Worm (Caenorhabditis elegans) whole organism, early embryonic: ENCODE measurements around the gene ttr-21.

Source experiments
- B0310.2 ChIP-seq: sonication (generic microtip); optimal IDR thresholded peaks from 2 replicates; lab custom pipeline; 2016; ENCODE audit warnings: mild to moderate bottlenecking, missing genetic modification characterization, missing compliant biosample characterization
- F13C5.2 ChIP-seq: sonication (generic microtip); optimal IDR thresholded peaks from 2 replicates; lab custom pipeline; 2017; ENCODE audit warnings: mild to moderate bottlenecking, missing genetic modification characterization, inconsistent platforms, missing compliant biosample characterization
- aly-1 ChIP-seq: sonication (generic microtip); optimal IDR thresholded peaks from 2 replicates; lab custom pipeline; 2016; ENCODE audit warnings: missing genetic modification characterization, missing compliant biosample characterization
- ama-1 ChIP-seq: fragments of 150-350 bp; optimal IDR thresholded peaks from 2 replicates; lab custom pipeline; 2014
- ceh-13 ChIP-seq: fragments of 200-800 bp; sonication (Bioruptor generic); optimal IDR thresholded peaks from 2 replicates; lab custom pipeline; 2018; ENCODE audit warnings: mild to moderate bottlenecking, missing genetic modification characterization, missing compliant biosample characterization
- ceh-36 ChIP-seq: sonication (generic microtip); optimal IDR thresholded peaks from 2 replicates; lab custom pipeline; 2016; ENCODE audit warnings: missing genetic modification characterization, inconsistent platforms, missing compliant biosample characterization
- ets-7 ChIP-seq: sonication (generic microtip); optimal IDR thresholded peaks from 2 replicates; lab custom pipeline; 2016; ENCODE audit warnings: missing genotype, missing genetic modification characterization, missing compliant biosample characterization
- flt-1 ChIP-seq: fragments of 200-800 bp; sonication (Bioruptor generic); IDR thresholded peaks from 2 replicates; pipeline ENCODE4 v1.3.6; 2022; ENCODE audit warnings: missing genetic modification characterization, missing compliant biosample characterization
- hmbx-1 ChIP-seq: sonication (generic microtip); optimal IDR thresholded peaks from 2 replicates; lab custom pipeline; 2016; ENCODE audit warnings: mild to moderate bottlenecking, missing genetic modification characterization, missing compliant biosample characterization
- hmg-4 ChIP-seq: fragments of 200-800 bp; sonication (Bioruptor generic); optimal IDR thresholded peaks from 2 replicates; lab custom pipeline; 2018; ENCODE audit warnings: mild to moderate bottlenecking, missing genetic modification characterization, missing compliant biosample characterization
- hnd-1 ChIP-seq: sonication (generic microtip); optimal IDR thresholded peaks from 2 replicates; lab custom pipeline; 2016; ENCODE audit warnings: missing genetic modification characterization, missing compliant biosample characterization
- pes-1 ChIP-seq: fragments of 200-800 bp; sonication (Bioruptor generic); IDR thresholded peaks from 2 replicates; pipeline ENCODE4 v1.3.6; 2022; ENCODE audit warnings: missing genetic modification reagents, missing genetic modification characterization, missing compliant biosample characterization
- scrt-1 ChIP-seq: fragments of 200-800 bp; sonication (Bioruptor generic); IDR thresholded peaks from 2 replicates; pipeline ENCODE4 v1.3.6; 2022; ENCODE audit warnings: missing genetic modification characterization, missing compliant biosample characterization
- sea-1 ChIP-seq: fragments of 200-800 bp; sonication (Bioruptor generic); conservative IDR thresholded peaks from 2 replicates; pipeline ENCODE4 v1.3.6; 2022; ENCODE audit warnings: missing genetic modification characterization, missing compliant biosample characterization
- tbx-11 ChIP-seq: fragments of 200-800 bp; sonication (Bioruptor generic); IDR thresholded peaks from 2 replicates; pipeline ENCODE4 v1.3.6; 2022; ENCODE audit warnings: missing genetic modification characterization, missing compliant biosample characterization
- tbx-37 ChIP-seq: fragments of 200-800 bp; sonication (Bioruptor generic); conservative IDR thresholded peaks from 2 replicates; pipeline ENCODE4 v1.3.6; 2022; ENCODE audit warnings: missing genetic modification reagents, missing genetic modification characterization, missing compliant biosample characterization
- tra-4 ChIP-seq: sonication (generic microtip); optimal IDR thresholded peaks from 2 replicates; lab custom pipeline; 2017; ENCODE audit warnings: missing genetic modification characterization, missing compliant biosample characterization

ttr-21 gene

ce11 chrV:13890473-13890872 lies 36.3 kb upstream of the ttr-21 start, which contains the start of gene lbp-8:
Gene lbp-8 (plus strand): TSS chrV:13890773.
- no peak for TF ChIP-seq tra-4
- TF ChIP-seq F13C5.2 (tag; lab: Kevin White, UChicago) = no peak
- no peak for TF ChIP-seq tbx-11 (GFP tag; lab: Robert Waterston, UW)
- no peak for TF ChIP-seq tbx-37 (GFP tag; lab: Robert Waterston, UW)

ce11 chrV:13889516-13889915 lies 35.3 kb upstream of the ttr-21 start, which contains the start of gene spp-12:
Gene spp-12 (plus strand): TSS chrV:13889816.
- no peak for TF ChIP-seq hnd-1
- no peak for TF ChIP-seq tra-4
- no peak for TF ChIP-seq sea-1 (GFP tag; lab: Robert Waterston, UW)
- TF ChIP-seq hmg-4 (GFP tag; lab: Kevin White, UChicago) = no peak
- no peak for TF ChIP-seq ceh-13 (GFP tag; lab: Kevin White, UChicago)
- no peak for TF ChIP-seq F13C5.2 (tag; lab: Kevin White, UChicago)

ce11 chrV:13887358-13887757 lies 33.2 kb upstream of the ttr-21 start, which contains the start of gene srsx-19:
Gene srsx-19 (plus strand): TSS chrV:13887658.
- no peak for TF ChIP-seq aly-1 (tag; lab: Kevin White, UChicago)
- TF ChIP-seq hmg-4 (GFP tag; lab: Kevin White, UChicago) = no peak
- no peak for TF ChIP-seq tbx-37 (GFP tag; lab: Robert Waterston, UW)
- TF ChIP-seq ceh-36 = no peak
- TF ChIP-seq flt-1 = no peak
- TF ChIP-seq ama-1 = no peak
- TF ChIP-seq F13C5.2 (tag; lab: Kevin White, UChicago) = no peak
- TF ChIP-seq scrt-1 (GFP tag; lab: Robert Waterston, UW) = no peak
- TF ChIP-seq B0310.2 (tag; lab: Kevin White, UChicago) = no peak
- TF ChIP-seq hmbx-1 (tag; lab: Kevin White, UChicago) = no peak
- no peak for TF ChIP-seq ceh-13 (GFP tag; lab: Kevin White, UChicago)
- TF ChIP-seq pes-1 = no peak
- TF ChIP-seq ets-7 (tag; lab: Kevin White, UChicago) = no peak
- no peak for TF ChIP-seq hnd-1
- TF ChIP-seq tra-4 = no peak
- TF ChIP-seq tbx-11 (GFP tag; lab: Robert Waterston, UW) = no peak
- TF ChIP-seq sea-1 (GFP tag; lab: Robert Waterston, UW) = no peak

- TF ChIP-seq tbx-37 (GFP tag; lab: Robert Waterston, UW) (no peak), tra-4 (no peak), ama-1 (no peak), B0310.2 (tag; lab: Kevin White, UChicago) (no peak), ceh-13 (GFP tag; lab: Kevin White, UChicago) (no peak), F13C5.2 (tag; lab: Kevin White, UChicago) (no peak), sea-1 (GFP tag; lab: Robert Waterston, UW) (no peak), aly-1 (tag; lab: Kevin White, UChicago) (no peak), hmg-4 (GFP tag; lab: Kevin White, UChicago) (no peak), flt-1 (no peak), tbx-11 (GFP tag; lab: Robert Waterston, UW) (no peak), ceh-36 (no peak)
These were observed 26.4 kb upstream of the ttr-21 start, which contains the start of gene T22G5.3 for ce11 chrV:13880607-13881006. Gene T22G5.3 (plus strand): TSS chrV:13880907.

- no peak for TF ChIP-seq ets-7 (tag; lab: Kevin White, UChicago)
- no peak for TF ChIP-seq aly-1 (tag; lab: Kevin White, UChicago)
- TF ChIP-seq ceh-13 (GFP tag; lab: Kevin White, UChicago) = no peak
- TF ChIP-seq flt-1 = no peak
- TF ChIP-seq ceh-36 = no peak
These were observed 26.0 kb upstream of the ttr-21 start for ce11 chrV:13880163-13880562.

ce11 chrV:13879241-13879640 lies 25.0 kb upstream of the ttr-21 start, which contains the start of gene lbp-7:
Gene lbp-7 (plus strand): TSS chrV:13879552.
- TF ChIP-seq scrt-1 (GFP tag; lab: Robert Waterston, UW) = no peak
- no peak for TF ChIP-seq ceh-13 (GFP tag; lab: Kevin White, UChicago)
- TF ChIP-seq ceh-36 = no peak
- TF ChIP-seq hmbx-1 (tag; lab: Kevin White, UChicago) = no peak
- no peak for TF ChIP-seq pes-1
- TF ChIP-seq ama-1 = no peak
- no peak for TF ChIP-seq F13C5.2 (tag; lab: Kevin White, UChicago)
- no peak for TF ChIP-seq aly-1 (tag; lab: Kevin White, UChicago)
- TF ChIP-seq flt-1 = no peak
- no peak for TF ChIP-seq tbx-37 (GFP tag; lab: Robert Waterston, UW)
- no peak for TF ChIP-seq ets-7 (tag; lab: Kevin White, UChicago)
- TF ChIP-seq hnd-1 = no peak
- no peak for TF ChIP-seq tbx-11 (GFP tag; lab: Robert Waterston, UW)
- no peak for TF ChIP-seq tra-4

ce11 chrV:13878226-13878625 lies 24.0 kb upstream of the ttr-21 start:
- TF ChIP-seq F13C5.2 (tag; lab: Kevin White, UChicago) = no peak
- no peak for TF ChIP-seq B0310.2 (tag; lab: Kevin White, UChicago)
- TF ChIP-seq pes-1 = no peak
- TF ChIP-seq ceh-36 = no peak
- TF ChIP-seq ceh-13 (GFP tag; lab: Kevin White, UChicago) = no peak
- no peak for TF ChIP-seq tra-4
- TF ChIP-seq scrt-1 (GFP tag; lab: Robert Waterston, UW) = no peak
- no peak for TF ChIP-seq aly-1 (tag; lab: Kevin White, UChicago)

ce11 chrV:13876529-13876928 lies 22.3 kb upstream of the ttr-21 start, which contains the start of gene T22G5.1:
Gene T22G5.1 (plus strand): TSS chrV:13876829.
- no peak for TF ChIP-seq aly-1 (tag; lab: Kevin White, UChicago)
- no peak for TF ChIP-seq tbx-37 (GFP tag; lab: Robert Waterston, UW)
- TF ChIP-seq flt-1 = no peak
